Worm (Caenorhabditis elegans): ENCODE results near the gene ant-1.1.

Gene ant-1.1

DNA sequence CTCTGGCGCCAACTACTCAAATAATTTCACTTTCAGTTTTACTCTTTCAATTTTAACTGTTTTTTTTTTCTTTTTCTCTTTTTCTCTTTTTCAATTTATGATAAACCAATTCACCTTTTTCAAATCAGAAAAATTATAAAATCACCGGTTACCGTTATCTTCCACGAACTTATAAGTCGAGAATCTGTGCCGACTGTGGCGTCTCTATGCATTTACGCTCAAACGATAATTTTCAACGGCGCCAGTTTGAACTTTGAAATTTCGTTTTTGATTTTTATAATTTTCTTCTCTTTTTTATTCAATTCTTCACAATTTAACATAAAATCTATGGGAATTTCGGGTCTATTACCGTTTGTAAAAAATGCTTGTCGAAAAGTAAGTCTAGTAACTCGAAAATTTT, 39.5 kb upstream of the ant-1.1 start, which contains the start of gene exo-1 (continued):
- TF ChIP-seq snu-23 (GFP tag; optimal IDR thresholded peaks at IDR 0.05) (peak; percentile 63), nhr-19 (GFP tag; conservative IDR thresholded peaks at IDR 0.05) (no peak), alr-1 (tag; optimal IDR thresholded peaks at IDR 0.05; ENCODE audit: borderline replicate concordance) (no peak), ets-5 (GFP tag; IDR thresholded peaks at IDR 0.05) (no peak), unc-98 (GFP tag; IDR thresholded peaks at IDR 0.05) (no peak), unc-86 (tag; optimal IDR thresholded peaks at IDR 0.05) (no peak), zip-4 (GFP tag; optimal IDR thresholded peaks at IDR 0.05) (no peak), nhr-47 (tag; optimal IDR thresholded peaks at IDR 0.05) (peak; percentile 49), nhr-77 (tag; optimal IDR thresholded peaks at IDR 0.05) (peak; percentile 65)

DNA sequence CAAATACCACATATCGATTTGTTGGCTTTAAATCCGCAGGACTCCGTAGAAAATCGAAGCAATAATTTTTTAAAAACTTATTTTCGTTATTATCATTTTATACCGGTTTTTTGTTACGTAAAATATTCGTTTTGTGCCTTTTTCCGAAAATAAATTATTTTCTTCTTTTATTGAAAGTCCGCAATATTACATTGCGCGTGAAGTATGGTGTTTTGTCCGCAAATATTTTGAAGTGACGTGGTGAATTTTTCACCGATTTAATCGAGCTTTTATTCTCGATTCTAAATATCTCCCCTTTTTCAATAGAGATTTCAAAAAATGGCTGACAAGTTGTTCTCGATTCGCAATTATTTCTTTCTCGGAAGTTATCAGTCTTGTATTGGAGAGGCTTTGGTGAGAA, 36.9 kb upstream of the ant-1.1 start, which contains the start of gene cope-1:
cope-1 (plus strand) TSS at position 229 of the 400 bp plus-strand sequence.
- TF ChIP-seq zip-4 (GFP tag; optimal IDR thresholded peaks at IDR 0.05): no peak
- peak; percentile 49 to 55 for TF ChIP-seq lin-35 (GFP tag; optimal IDR thresholded peaks at IDR 0.05)
- TF ChIP-seq fkh-4 (tag; optimal IDR thresholded peaks at IDR 0.05; ENCODE audit: borderline replicate concordance): no peak
- no peak for TF ChIP-seq hlh-4 (tag; optimal IDR thresholded peaks at IDR 0.05)
- TF ChIP-seq blmp-1 (tag; optimal IDR thresholded peaks at IDR 0.05): peak; percentile 47
- TF ChIP-seq ceh-90 (tag; optimal IDR thresholded peaks at IDR 0.05): no peak
- TF ChIP-seq fkh-10 (GFP tag; optimal IDR thresholded peaks at IDR 0.05): no peak
- no peak for TF ChIP-seq alr-1 (tag; optimal IDR thresholded peaks at IDR 0.05; ENCODE audit: borderline replicate concordance)
- TF ChIP-seq ztf-11 (tag; optimal IDR thresholded peaks at IDR 0.05): no peak
- TF ChIP-seq nhr-47 (tag; optimal IDR thresholded peaks at IDR 0.05): peak; percentile 43
- TF ChIP-seq rnt-1 (tag; optimal IDR thresholded peaks at IDR 0.05): no peak
- TF ChIP-seq ama-1 (optimal IDR thresholded peaks at IDR 0.05): no peak
- no peak for TF ChIP-seq pqm-1 (tag; optimal IDR thresholded peaks at IDR 0.05)
- TF ChIP-seq ceh-63 (GFP tag; optimal IDR thresholded peaks at IDR 0.05): no peak
- peak; percentile 22 to 69 for TF ChIP-seq lsy-2 (tag; optimal IDR thresholded peaks at IDR 0.05)
- TF ChIP-seq skn-1 (tag; optimal IDR thresholded peaks at IDR 0.05): no peak
- peak; percentile 27 to 54 for TF ChIP-seq efl-1 (optimal IDR thresholded peaks at IDR 0.05)
- peak; percentile 61 to 92 for TF ChIP-seq efl-1 (GFP tag; optimal IDR thresholded peaks at IDR 0.05 in 1 of 2)
- no peak for TF ChIP-seq elt-2 (tag; optimal IDR thresholded peaks at IDR 0.05)
- peak; percentile 11 for TF ChIP-seq swsn-7 (tag; optimal IDR thresholded peaks at IDR 0.05)
- no peak for TF ChIP-seq aly-2 (tag; optimal IDR thresholded peaks at IDR 0.05)
- no peak for TF ChIP-seq nhr-237 (tag; optimal IDR thresholded peaks at IDR 0.05)
- no peak for TF ChIP-seq nhr-77 (tag; optimal IDR thresholded peaks at IDR 0.05)
- TF ChIP-seq nhr-71 (tag; optimal IDR thresholded peaks at IDR 0.05): peak; percentile 30
- peak; percentile 44 for TF ChIP-seq snu-23 (GFP tag; optimal IDR thresholded peaks at IDR 0.05)
- TF ChIP-seq lin-13 (GFP tag; optimal IDR thresholded peaks at IDR 0.05): no peak
- no peak for TF ChIP-seq mef-2 (tag; optimal IDR thresholded peaks at IDR 0.05)
- TF ChIP-seq ceh-82 (tag; optimal IDR thresholded peaks at IDR 0.05): peak in 1 of 3 experiments; percentile 14
- TF ChIP-seq unc-62 (GFP tag; optimal IDR thresholded peaks at IDR 0.05): no peak
- no peak for TF ChIP-seq lin-15B (tag; optimal IDR thresholded peaks at IDR 0.05)
- TF ChIP-seq tlp-1 (tag; optimal IDR thresholded peaks at IDR 0.05): no peak
- no peak for TF ChIP-seq pag-3 (tag; optimal IDR thresholded peaks at IDR 0.05; ENCODE audit: borderline replicate concordance, insufficient read depth)
- no peak for TF ChIP-seq dsc-1 (tag; optimal IDR thresholded peaks at IDR 0.05)
- peak; percentile 27 to 61 (median 53) for TF ChIP-seq dpl-1 (GFP tag; optimal IDR thresholded peaks at IDR 0.05)
- no peak for TF ChIP-seq pax-3 (tag; optimal IDR thresholded peaks at IDR 0.05)
- TF ChIP-seq xbp-1 (tag; optimal IDR thresholded peaks at IDR 0.05): peak; percentile 20
- no peak for TF ChIP-seq nhr-19 (GFP tag; conservative IDR thresholded peaks at IDR 0.05)
- TF ChIP-seq tbx-2 (tag; optimal IDR thresholded peaks at IDR 0.05): no peak
- TF ChIP-seq fkh-8 (tag; optimal IDR thresholded peaks at IDR 0.05): no peak
- no peak for TF ChIP-seq C16A3.4 (tag; optimal IDR thresholded peaks at IDR 0.05)
- TF ChIP-seq egl-13 (tag; optimal IDR thresholded peaks at IDR 0.05): no peak
- peak; percentile 32 for TF ChIP-seq mep-1 (tag; optimal IDR thresholded peaks at IDR 0.05)
- TF ChIP-seq sup-37 (GFP tag; optimal IDR thresholded peaks at IDR 0.05): no peak
- TF ChIP-seq F16B12.6 (tag; optimal IDR thresholded peaks at IDR 0.05): peak; percentile 81
- TF ChIP-seq unc-130 (tag; optimal IDR thresholded peaks at IDR 0.05): no peak
